Fruit fly (Drosophila melanogaster) ovary, adult (tissue): ENCODE results near the gene CG13075.
A peak's percentile ranks its signal among the peaks of the same experiment; 100 is the strongest.

ENCODE experiments used
- CG17801 ChIP-seq: fragments of 200-800 bp; optimal IDR thresholded peaks from 2 replicates; lab custom pipeline; 2019; ENCODE audit warnings: missing biosample characterization, mild to moderate bottlenecking, missing genetic modification characterization, moderate library complexity; ENCODE audit not compliant: partially characterized antibody

CG13075 gene

dm6 chr3L:16087323-16087816 lies 3.6 kb downstream of the CG13075 start, which contains the start of gene Tasp1:
Gene Tasp1, minus strand, starts transcription at chr3L:16087525.
- TF ChIP-seq CG17801 (GFP tag; lab: Kevin White, UChicago) = peak; percentile 57

DNA sequence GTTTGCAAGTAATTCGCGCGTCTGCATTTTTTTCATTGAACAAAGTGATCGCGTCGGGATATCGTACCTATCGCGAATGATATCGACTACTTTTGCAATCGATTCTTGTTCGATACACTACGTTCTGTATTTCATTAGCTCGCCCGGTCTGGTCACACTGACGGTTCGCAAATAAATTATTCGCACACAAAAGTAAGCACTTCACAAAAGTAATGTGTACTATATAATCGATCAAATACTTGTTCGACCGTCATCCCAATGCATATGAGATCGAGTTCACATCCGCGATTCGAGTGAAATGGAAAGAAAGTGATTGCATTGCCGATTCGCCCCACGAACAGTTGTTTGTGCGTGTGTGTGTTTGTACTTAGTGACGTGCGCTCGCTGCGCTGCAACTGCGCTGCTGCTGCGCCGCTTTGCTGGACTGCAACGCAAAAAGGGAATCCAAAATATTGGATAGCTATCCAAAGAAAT lies 6.6 kb downstream of the CG13075 start, which contains the start of the genes CG5235 and ClC-c:
Gene CG5235 (minus strand): TSS at position 63 of the 474 bp plus-strand sequence.
Gene ClC-c (plus strand): TSS at position 125 of the 474 bp plus-strand sequence.
- TF ChIP-seq CG17801 (GFP tag; lab: Kevin White, UChicago) = peak; percentile 28

dm6 chr3L:16097393-16097884 lies 13.6 kb downstream of the CG13075 start, which contains the start of the genes CG13074 and ATPsynbetaL:
Gene CG13074, minus strand, starts transcription at chr3L:16097493.
Gene ATPsynbetaL, plus strand, starts transcription at chr3L:16097834.
- no peak for TF ChIP-seq CG17801 (GFP tag; lab: Kevin White, UChicago)

- TF ChIP-seq CG17801 (GFP tag; lab: Kevin White, UChicago) = no peak
Observed at dm6 chr3L:16100059-16100458, 16.3 kb downstream of the CG13075 start, which contains the start of gene IleRS-m. Gene IleRS-m, plus strand, starts transcription at chr3L:16100280.

dm6 chr3L:16105528-16105927 lies 21.7 kb downstream of the CG13075 start, which contains the start of the genes IntS9 and CG43295:
Gene IntS9, minus strand, starts transcription at chr3L:16105627.
Gene CG43295, plus strand, starts transcription at chr3L:16105852.
- peak; percentile 73 for TF ChIP-seq CG17801 (GFP tag; lab: Kevin White, UChicago)

dm6 chr3L:16112069-16112820 lies 28.5 kb downstream of the CG13075 start, which contains the start of gene Zn72D:
Gene Zn72D, minus strand, starts transcription at chr3L:16112626.
- peak; percentile 69 for TF ChIP-seq CG17801 (GFP tag; lab: Kevin White, UChicago)

dm6 chr3L:16113003-16113606 lies 29.3 kb downstream of the CG13075 start, which contains the start of gene Taf4:
Gene Taf4, plus strand, starts transcription at chr3L:16113212.
- no peak for TF ChIP-seq CG17801 (GFP tag; lab: Kevin White, UChicago)

dm6 chr3L:16113607-16114337 lies 30.0 kb downstream of the CG13075 start:
- peak; percentile 84 for TF ChIP-seq CG17801 (GFP tag; lab: Kevin White, UChicago)

dm6 chr3L:16121791-16122190 lies 38.0 kb downstream of the CG13075 start, which contains the start of gene Strump:
Gene Strump, plus strand, starts transcription at chr3L:16122002.
- peak; percentile 8 for TF ChIP-seq CG17801 (GFP tag; lab: Kevin White, UChicago)

- peak; percentile 89 for TF ChIP-seq CG17801 (GFP tag; lab: Kevin White, UChicago)
Observed at dm6 chr3L:16128481-16128972, 44.7 kb downstream of the CG13075 start, which contains the start of gene Pgm1. Gene Pgm1, minus strand, starts transcription at chr3L:16128531.

DNA sequence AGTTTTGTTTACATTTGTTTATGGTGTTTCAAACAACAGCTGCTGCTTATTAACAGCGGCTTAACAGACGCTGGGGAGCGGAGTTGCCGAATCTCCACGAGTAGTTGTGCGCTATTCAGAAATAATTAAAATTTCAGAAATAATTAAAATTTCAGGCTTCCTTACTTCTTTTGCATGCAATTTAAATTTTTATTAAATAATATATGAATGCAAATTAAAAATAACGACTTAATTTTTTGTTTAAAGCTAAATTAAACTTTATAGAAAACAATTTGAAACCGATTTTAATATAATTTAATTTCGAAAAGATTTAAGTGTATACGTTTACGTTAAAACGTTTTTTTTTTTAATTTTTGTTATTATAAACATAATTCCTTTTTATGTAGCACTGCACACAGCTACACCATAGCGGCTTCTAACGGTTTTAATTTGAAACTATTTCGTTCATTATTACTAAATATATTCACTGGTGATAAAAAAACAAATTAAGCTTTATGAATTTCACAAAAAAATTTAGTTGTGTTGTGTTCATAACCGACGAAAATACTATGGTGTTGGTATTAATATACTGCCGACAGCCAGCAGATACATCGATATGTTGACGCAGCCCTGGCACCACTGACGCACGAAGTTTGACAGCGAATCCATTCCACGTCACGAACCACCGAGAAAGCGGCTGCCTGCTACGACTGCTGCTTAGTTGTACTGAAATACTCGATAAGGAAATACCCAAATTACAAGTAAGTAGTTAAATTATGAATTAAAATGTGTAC lies 45.4 kb downstream of the CG13075 start, which contains the start of gene SsRbeta:
Gene SsRbeta (plus strand): TSS at position 645 of the 773 bp plus-strand sequence.
- no peak for TF ChIP-seq CG17801 (GFP tag; lab: Kevin White, UChicago)

DNA sequence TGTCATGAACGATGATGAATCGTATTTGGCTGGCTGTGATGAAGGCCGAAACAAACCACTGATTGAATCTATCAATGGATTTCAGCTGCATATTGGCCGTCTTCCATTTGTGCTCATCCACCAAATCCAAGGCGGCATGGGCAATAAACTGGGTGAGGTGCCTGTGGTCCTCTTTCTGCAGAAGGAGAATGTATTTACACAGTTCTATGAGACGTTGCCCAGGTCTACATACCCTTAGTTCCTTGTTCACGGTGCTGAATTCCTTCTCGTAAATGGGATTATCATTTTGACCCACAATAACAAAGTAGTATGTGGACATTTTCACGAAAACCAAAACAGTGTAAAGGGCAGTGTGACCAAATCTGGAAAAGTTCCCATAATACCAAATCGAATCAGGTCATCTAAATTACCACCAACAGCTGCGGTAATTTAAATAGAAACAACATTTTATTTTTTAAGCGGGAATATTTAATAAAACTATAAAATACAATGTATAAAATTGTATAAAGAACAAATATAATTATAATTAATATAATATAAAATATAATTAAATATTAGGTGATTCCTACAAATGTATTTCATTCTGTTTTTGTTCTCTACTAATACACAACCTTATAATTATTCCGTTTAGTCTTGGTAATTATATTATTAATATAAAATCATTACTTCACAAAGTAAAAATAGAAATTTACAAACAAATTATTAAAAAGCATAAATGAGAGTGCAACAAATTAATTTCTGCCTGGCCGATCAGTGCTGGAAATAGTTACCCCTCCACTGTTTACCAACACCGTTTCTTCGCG lies 47.7 kb downstream of the CG13075 start, which contains the start of the genes Trs20 and elg1:
Gene Trs20 (minus strand): TSS at position 369 of the 803 bp plus-strand sequence.
Gene elg1 (plus strand): TSS at position 765 of the 803 bp plus-strand sequence.
- no peak for TF ChIP-seq CG17801 (GFP tag; lab: Kevin White, UChicago)
